1 fruit fly cellular context compared by ENCODE assay signal in the genomic region with DNA sequence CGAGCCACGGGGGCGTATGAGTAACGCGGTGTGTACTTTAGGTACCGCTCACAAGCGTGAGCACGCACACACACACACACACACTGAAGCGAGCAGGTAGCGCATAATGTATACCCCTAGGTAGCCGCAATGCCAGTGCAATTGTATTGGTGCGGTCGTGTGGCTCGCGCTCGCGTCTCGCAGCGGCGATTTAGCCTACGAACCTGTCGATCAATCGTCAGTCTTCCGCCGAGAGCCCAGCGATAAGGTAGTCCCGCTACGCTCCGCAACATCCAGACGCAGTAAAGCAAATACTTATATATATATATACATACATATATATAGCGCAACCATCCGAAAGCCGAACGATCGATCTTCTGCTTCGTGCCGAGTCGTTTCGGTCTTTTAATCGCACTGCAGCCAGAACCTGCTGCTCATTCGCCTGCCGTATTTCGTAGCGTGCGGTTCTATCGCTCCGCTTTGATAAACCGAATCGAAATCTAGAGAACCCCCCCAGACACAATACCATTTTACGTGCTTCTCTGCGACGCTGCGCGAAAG.
TF ChIP-seq lines count a peak whose summit lies in the region.

A gene (plus strand): TSS at position 215 of the 540 bp plus-strand sequence.

TF ChIP-seq in whole organism, embryonic, 481 proteins besides CTCF, POLR2A, EP300 and RAD21 (continued from another document and continues in another):
- no peak for TF ChIP-seq dan (GFP tag; IDR thresholded peaks at IDR 0.05; lab: Robert Waterston, UW)
- TF ChIP-seq CG31224 (GFP tag; IDR thresholded peaks at IDR 0.05; lab: Robert Waterston, UW) = no peak
- TF ChIP-seq gcm (GFP tag; optimal IDR thresholded peaks at IDR 0.05; lab: Kevin White, UChicago) = peak; percentile 59
- peak; percentile 44 for TF ChIP-seq lilli (GFP tag; optimal IDR thresholded peaks at IDR 0.05; lab: Kevin White, UChicago)
- TF ChIP-seq CG8924 (tag; optimal IDR thresholded peaks at IDR 0.05; lab: Kevin White, UChicago) = peak; percentile 44
- peak; percentile 49 for TF ChIP-seq CG33557 (GFP tag; optimal IDR thresholded peaks at IDR 0.05; lab: Kevin White, UChicago)
- peak; percentile 40 for TF ChIP-seq CG18262 (tag; optimal IDR thresholded peaks at IDR 0.05; lab: Kevin White, UChicago)
- TF ChIP-seq CG11695 (GFP tag; IDR thresholded peaks at IDR 0.05; lab: Robert Waterston, UW) = peak; percentile 30; the same call in 2 of the 3 replicates
- TF ChIP-seq ci (GFP tag; IDR thresholded peaks at IDR 0.05; lab: Robert Waterston, UW) = peak; percentile 80; the same call in 2 of the 3 replicates
- TF ChIP-seq pan (optimal IDR thresholded peaks at IDR 0.05; lab: Kevin White, UChicago) = no peak
- peak in 1 of 2 experiments; percentile 61 for TF ChIP-seq pan (GFP tag; optimal IDR thresholded peaks at IDR 0.05 in 1 of 2, IDR thresholded peaks at IDR 0.05 in 1 of 2)
- peak; percentile 8; the same call in 1 of the 2 replicates for TF ChIP-seq seq (GFP tag; IDR thresholded peaks at IDR 0.05; lab: Robert Waterston, UW)
- TF ChIP-seq Ets97D (GFP tag; optimal IDR thresholded peaks at IDR 0.05; lab: Kevin White, UChicago) = no peak
- TF ChIP-seq lbe (GFP tag; optimal IDR thresholded peaks at IDR 0.05; lab: Kevin White, UChicago) = peak; percentile 77
- 0 out of 3 replicates have a peak, but pooled peaks have one; percentile 30 for TF ChIP-seq CG6175 (GFP tag; IDR thresholded peaks at IDR 0.05; lab: Robert Waterston, UW)
- peak; percentile 38 for TF ChIP-seq CG11504 (tag; optimal IDR thresholded peaks at IDR 0.05; lab: Kevin White, UChicago)
- TF ChIP-seq Chrac-16 (GFP tag; optimal IDR thresholded peaks at IDR 0.05; lab: Kevin White, UChicago) = no peak
- no peak for TF ChIP-seq maf-S (GFP tag; optimal IDR thresholded peaks at IDR 0.05; lab: Kevin White, UChicago)
- TF ChIP-seq her (GFP tag; optimal IDR thresholded peaks at IDR 0.05; lab: Kevin White, UChicago) = no peak
- no peak for TF ChIP-seq CG8765 (GFP tag; IDR thresholded peaks at IDR 0.05; lab: Robert Waterston, UW)
- no peak for TF ChIP-seq HLH3B (GFP tag; IDR thresholded peaks at IDR 0.05; lab: Robert Waterston, UW)
- no peak for TF ChIP-seq CG16863 (GFP tag; optimal IDR thresholded peaks at IDR 0.05; lab: Kevin White, UChicago)
- TF ChIP-seq odd (GFP tag; optimal IDR thresholded peaks at IDR 0.05; lab: Kevin White, UChicago) = peak; percentile 64
- TF ChIP-seq Bteb2 (GFP tag; optimal IDR thresholded peaks at IDR 0.05; lab: Kevin White, UChicago) = no peak
- no peak for TF ChIP-seq CG7963 (GFP tag; IDR thresholded peaks at IDR 0.05; lab: Robert Waterston, UW; ENCODE audit: partially characterized antibody)
- peak; percentile 57; the same call in 1 of the 3 replicates for TF ChIP-seq gce (GFP tag; IDR thresholded peaks at IDR 0.05; lab: Robert Waterston, UW)
- TF ChIP-seq NfI (GFP tag; optimal IDR thresholded peaks at IDR 0.05; lab: Kevin White, UChicago) = no peak
- peak; percentile 64; the same call in 1 of the 2 replicates for TF ChIP-seq rib (GFP tag; IDR thresholded peaks at IDR 0.05; lab: Robert Waterston, UW)
- peak; percentile 87 for TF ChIP-seq nom (GFP tag; optimal IDR thresholded peaks at IDR 0.05; lab: Kevin White, UChicago)
- TF ChIP-seq sr (GFP tag; IDR thresholded peaks at IDR 0.05; lab: Robert Waterston, UW) = peak; percentile 35; the same call in 1 of the 3 replicates
- TF ChIP-seq CG17802 (tag; optimal IDR thresholded peaks at IDR 0.05; lab: Kevin White, UChicago) = no peak
- no peak for TF ChIP-seq hbn (GFP tag; IDR thresholded peaks at IDR 0.05; lab: Robert Waterston, UW; ENCODE audit: partially characterized antibody)
- peak; percentile 44 for TF ChIP-seq Oli (tag; optimal IDR thresholded peaks at IDR 0.05; lab: Kevin White, UChicago)
- TF ChIP-seq CG2202 (tag; optimal IDR thresholded peaks at IDR 0.05; lab: Kevin White, UChicago) = peak; percentile 56
- peak; percentile 74 for TF ChIP-seq CG12769 (tag; optimal IDR thresholded peaks at IDR 0.05; lab: Kevin White, UChicago)
- no peak for TF ChIP-seq pum (GFP tag; optimal IDR thresholded peaks at IDR 0.05; lab: Kevin White, UChicago)
- TF ChIP-seq CG30431 (GFP tag; optimal IDR thresholded peaks at IDR 0.05; lab: Kevin White, UChicago) = no peak
- no peak for TF ChIP-seq CG4820 (GFP tag; optimal IDR thresholded peaks at IDR 0.05; lab: Kevin White, UChicago)
- TF ChIP-seq HLH4C (GFP tag; IDR thresholded peaks at IDR 0.05; lab: Robert Waterston, UW; ENCODE audit: partially characterized antibody) = peak; percentile 61; the same call in 1 of the 3 replicates
- 0 out of 3 replicates have a peak, but pooled peaks have one; percentile 25 for TF ChIP-seq dysf (GFP tag; IDR thresholded peaks at IDR 0.05; lab: Robert Waterston, UW)
- TF ChIP-seq Sox100B (GFP tag; optimal IDR thresholded peaks at IDR 0.05; lab: Kevin White, UChicago) = no peak
- no peak for TF ChIP-seq tio (GFP tag; optimal IDR thresholded peaks at IDR 0.05; lab: Kevin White, UChicago)
- TF ChIP-seq HLHmδ (GFP tag; optimal IDR thresholded peaks at IDR 0.05; lab: Kevin White, UChicago) = peak; percentile 93
- TF ChIP-seq zf30C (GFP tag; optimal IDR thresholded peaks at IDR 0.05; lab: Kevin White, UChicago) = peak; percentile 28
- no peak for TF ChIP-seq repo (GFP tag; optimal IDR thresholded peaks at IDR 0.05; lab: Kevin White, UChicago)
- TF ChIP-seq CG10462 (GFP tag; optimal IDR thresholded peaks at IDR 0.05; lab: Kevin White, UChicago) = no peak
- no peak for TF ChIP-seq CG12744 (GFP tag; optimal IDR thresholded peaks at IDR 0.05; lab: Kevin White, UChicago)
- TF ChIP-seq sug (tag; optimal IDR thresholded peaks at IDR 0.05; lab: Kevin White, UChicago) = peak; percentile 98
- peak; percentile 41 for TF ChIP-seq CG4328 (GFP tag; optimal IDR thresholded peaks at IDR 0.05; lab: Kevin White, UChicago)
- peak; percentile 100 for TF ChIP-seq Deaf1 (tag; optimal IDR thresholded peaks at IDR 0.05; lab: Kevin White, UChicago)
- TF ChIP-seq Rx (GFP tag; IDR thresholded peaks at IDR 0.05; lab: Robert Waterston, UW) = no peak
- TF ChIP-seq CG30020 (tag; optimal IDR thresholded peaks at IDR 0.05; lab: Kevin White, UChicago) = no peak
- 0 out of 3 replicates have a peak, but pooled peaks have one; percentile 20 for TF ChIP-seq CG16813 (GFP tag; IDR thresholded peaks at IDR 0.05; lab: Robert Waterston, UW; ENCODE audit: partially characterized antibody)
- peak; percentile 33; the same call in 2 of the 3 replicates for TF ChIP-seq knrl (GFP tag; IDR thresholded peaks at IDR 0.05; lab: Robert Waterston, UW; ENCODE audit: partially characterized antibody)
- TF ChIP-seq CG9727 (GFP tag; optimal IDR thresholded peaks at IDR 0.05; lab: Kevin White, UChicago) = peak; percentile 21
- TF ChIP-seq ranshi (GFP tag; IDR thresholded peaks at IDR 0.05; lab: Robert Waterston, UW) = peak; percentile 55; the same call in 1 of the 2 replicates
- TF ChIP-seq CG6813 (GFP tag; optimal IDR thresholded peaks at IDR 0.05; lab: Kevin White, UChicago) = peak; percentile 66
- no peak for TF ChIP-seq fd96Cb (tag; optimal IDR thresholded peaks at IDR 0.05; lab: Kevin White, UChicago)
- no peak for TF ChIP-seq btn (GFP tag; optimal IDR thresholded peaks at IDR 0.05; lab: Kevin White, UChicago)
- TF ChIP-seq nau (GFP tag; optimal IDR thresholded peaks at IDR 0.05; lab: Kevin White, UChicago) = peak; percentile 64
- no peak for TF ChIP-seq esg (GFP tag; conservative IDR thresholded peaks at IDR 0.05; lab: Robert Waterston, UW)
- TF ChIP-seq ro (GFP tag; IDR thresholded peaks at IDR 0.05; lab: Robert Waterston, UW) = no peak
- TF ChIP-seq stwl (tag; optimal IDR thresholded peaks at IDR 0.05; lab: Kevin White, UChicago) = peak; percentile 10
- peak; percentile 18 for TF ChIP-seq CG10147 (GFP tag; optimal IDR thresholded peaks at IDR 0.05; lab: Kevin White, UChicago)
- no peak for TF ChIP-seq CG17186 (GFP tag; optimal IDR thresholded peaks at IDR 0.05; lab: Kevin White, UChicago)
- TF ChIP-seq CG11696 (GFP tag; IDR thresholded peaks at IDR 0.05; lab: Robert Waterston, UW) = 0 out of 2 replicates have a peak, but pooled peaks have one; percentile 34
- no peak for TF ChIP-seq CG12236 (GFP tag; optimal IDR thresholded peaks at IDR 0.05; lab: Kevin White, UChicago)
- TF ChIP-seq Pdp1 (GFP tag; optimal IDR thresholded peaks at IDR 0.05; lab: Kevin White, UChicago) = peak in 1 of 2 experiments; percentile 62
- peak; percentile 63 for TF ChIP-seq CG17912 (GFP tag; optimal IDR thresholded peaks at IDR 0.05; lab: Kevin White, UChicago)
- TF ChIP-seq fu2 (GFP tag; optimal IDR thresholded peaks at IDR 0.05; lab: Kevin White, UChicago) = no peak
- TF ChIP-seq CG42726 (GFP tag; IDR thresholded peaks at IDR 0.05; lab: Robert Waterston, UW; ENCODE audit: partially characterized antibody) = peak; percentile 67; the same call in 1 of the 2 replicates
- peak; percentile 58; the same call in 1 of the 2 replicates for TF ChIP-seq amos (GFP tag; IDR thresholded peaks at IDR 0.05; lab: Robert Waterston, UW; ENCODE audit: partially characterized antibody)
- TF ChIP-seq YL-1 (GFP tag; optimal IDR thresholded peaks at IDR 0.05; lab: Kevin White, UChicago) = peak; percentile 46
- peak; percentile 40 for TF ChIP-seq CG2678 (tag; optimal IDR thresholded peaks at IDR 0.05; lab: Kevin White, UChicago)
- no peak for TF ChIP-seq Tbp (GFP tag; optimal IDR thresholded peaks at IDR 0.05; lab: Kevin White, UChicago)
- no peak for TF ChIP-seq MESR4 (GFP tag; optimal IDR thresholded peaks at IDR 0.05; lab: Kevin White, UChicago)
- TF ChIP-seq gsb-n (tag; optimal IDR thresholded peaks at IDR 0.05; lab: Kevin White, UChicago) = peak; percentile 50
- peak; percentile 3 for TF ChIP-seq CG15696 (tag; optimal IDR thresholded peaks at IDR 0.05; lab: Kevin White, UChicago)
- no peak for TF ChIP-seq CG17612 (GFP tag; IDR thresholded peaks at IDR 0.05; lab: Robert Waterston, UW)
- TF ChIP-seq cwo (GFP tag; optimal IDR thresholded peaks at IDR 0.05; lab: Kevin White, UChicago) = peak; percentile 92
- TF ChIP-seq chn (GFP tag; optimal IDR thresholded peaks at IDR 0.05; lab: Kevin White, UChicago) = peak; percentile 13
- TF ChIP-seq dm (GFP tag; optimal IDR thresholded peaks at IDR 0.05; lab: Kevin White, UChicago) = no peak
- peak; percentile 66 for TF ChIP-seq fd102C (GFP tag; optimal IDR thresholded peaks at IDR 0.05; lab: Kevin White, UChicago)
- peak; percentile 42 for TF ChIP-seq HmgZ (tag; optimal IDR thresholded peaks at IDR 0.05; lab: Kevin White, UChicago)
- peak; percentile 22 for TF ChIP-seq CG12155 (GFP tag; optimal IDR thresholded peaks at IDR 0.05; lab: Kevin White, UChicago)
- TF ChIP-seq CG34422 (GFP tag; IDR thresholded peaks at IDR 0.05; lab: Robert Waterston, UW) = peak; percentile 55; the same call in 2 of the 3 replicates
- no peak for TF ChIP-seq CG1602 (GFP tag; optimal IDR thresholded peaks at IDR 0.05; lab: Kevin White, UChicago)
- TF ChIP-seq Gug (GFP tag; IDR thresholded peaks at IDR 0.05; lab: Robert Waterston, UW) = no peak; the same call in 3 of the 4 replicates
- TF ChIP-seq CG13894 (tag; optimal IDR thresholded peaks at IDR 0.05; lab: Kevin White, UChicago) = peak; percentile 72
- peak; percentile 61 for TF ChIP-seq CG15601 (tag; optimal IDR thresholded peaks at IDR 0.05; lab: Kevin White, UChicago)
- TF ChIP-seq cas (GFP tag; IDR thresholded peaks at IDR 0.05; lab: Robert Waterston, UW) = 0 out of 2 replicates have a peak, but pooled peaks have one; percentile 27
- TF ChIP-seq Dp (GFP tag; optimal IDR thresholded peaks at IDR 0.05; lab: Kevin White, UChicago) = no peak
- TF ChIP-seq Ravus (GFP tag; IDR thresholded peaks at IDR 0.05; lab: Robert Waterston, UW) = no peak
- no peak for TF ChIP-seq CG12104 (GFP tag; optimal IDR thresholded peaks at IDR 0.05; lab: Kevin White, UChicago)
- TF ChIP-seq slbo (GFP tag; IDR thresholded peaks at IDR 0.05; lab: Robert Waterston, UW) = no peak
- peak; percentile 13 for TF ChIP-seq CG17359 (tag; optimal IDR thresholded peaks at IDR 0.05; lab: Kevin White, UChicago)
- no peak for TF ChIP-seq Mrtf (GFP tag; IDR thresholded peaks at IDR 0.05; lab: Robert Waterston, UW)
- peak; percentile 1 for TF ChIP-seq dmrt99B (tag; optimal IDR thresholded peaks at IDR 0.05; lab: Kevin White, UChicago)
- TF ChIP-seq Hmr (GFP tag; optimal IDR thresholded peaks at IDR 0.05; lab: Kevin White, UChicago) = peak; percentile 66
- TF ChIP-seq CG2712 (tag; optimal IDR thresholded peaks at IDR 0.05; lab: Kevin White, UChicago) = peak; percentile 66
- no peak for TF ChIP-seq gfzf (GFP tag; optimal IDR thresholded peaks at IDR 0.05; lab: Kevin White, UChicago)
- no peak for TF ChIP-seq fd64A (GFP tag; optimal IDR thresholded peaks at IDR 0.05; lab: Kevin White, UChicago)
- TF ChIP-seq CG16779 (GFP tag; IDR thresholded peaks at IDR 0.05; lab: Robert Waterston, UW) = no peak
- TF ChIP-seq CG13624 (GFP tag; optimal IDR thresholded peaks at IDR 0.05; lab: Kevin White, UChicago) = no peak
- peak; percentile 73; the same call in 2 of the 3 replicates for TF ChIP-seq so (GFP tag; IDR thresholded peaks at IDR 0.05; lab: Robert Waterston, UW)
- peak; percentile 88 for TF ChIP-seq CG8359 (GFP tag; optimal IDR thresholded peaks at IDR 0.05; lab: Kevin White, UChicago; ENCODE audit: borderline replicate concordance)
- peak; percentile 47 for TF ChIP-seq CG18619 (GFP tag; optimal IDR thresholded peaks at IDR 0.05; lab: Kevin White, UChicago)
- TF ChIP-seq Scr (GFP tag; IDR thresholded peaks at IDR 0.05; lab: Robert Waterston, UW; ENCODE audit: partially characterized antibody) = peak; percentile 47; the same call in 1 of the 2 replicates
- no peak for TF ChIP-seq sisA (GFP tag; IDR thresholded peaks at IDR 0.05; lab: Robert Waterston, UW)
- TF ChIP-seq CG3995 (GFP tag; optimal IDR thresholded peaks at IDR 0.05; lab: Kevin White, UChicago) = no peak
- peak; percentile 8 to 13 for TF ChIP-seq bsh (GFP tag; optimal IDR thresholded peaks at IDR 0.05; lab: Kevin White, UChicago)
- no peak for TF ChIP-seq luna (GFP tag; optimal IDR thresholded peaks at IDR 0.05; lab: Kevin White, UChicago)
- TF ChIP-seq vvl (GFP tag; IDR thresholded peaks at IDR 0.05; lab: Robert Waterston, UW) = peak; percentile 71; the same call in 1 of the 2 replicates
- TF ChIP-seq CHES-1-like (GFP tag; optimal IDR thresholded peaks at IDR 0.05; lab: Kevin White, UChicago) = no peak
- TF ChIP-seq abd-A (tag; optimal IDR thresholded peaks at IDR 0.05; lab: Kevin White, UChicago) = peak; percentile 88
- TF ChIP-seq Neu2 (GFP tag; optimal IDR thresholded peaks at IDR 0.05; lab: Kevin White, UChicago; ENCODE audit: borderline replicate concordance) = no peak
- no peak for TF ChIP-seq dmrt11E (tag; optimal IDR thresholded peaks at IDR 0.05; lab: Kevin White, UChicago)
- TF ChIP-seq CG7839 (tag; optimal IDR thresholded peaks at IDR 0.05; lab: Kevin White, UChicago) = peak; percentile 19
- TF ChIP-seq CG7556 (GFP tag; optimal IDR thresholded peaks at IDR 0.05; lab: Kevin White, UChicago) = no peak
- no peak for TF ChIP-seq da (GFP tag; optimal IDR thresholded peaks at IDR 0.05; lab: Kevin White, UChicago)
- no peak for TF ChIP-seq wor (GFP tag; IDR thresholded peaks at IDR 0.05; lab: Robert Waterston, UW)
